Fruit fly (Drosophila melanogaster): Measurements from ENCODE around the gene Vps33B.

dm6 chr3R:25495072-25495471, 21.8 kb downstream of the Vps33B start, which contains the start of gene CG33494:
- no peak for TF ChIP-seq psq (optimal IDR thresholded peaks at IDR 0.05)
- no peak for TF ChIP-seq insv (optimal IDR thresholded peaks at IDR 0.05)
- no peak for TF ChIP-seq Sin3A (optimal IDR thresholded peaks at IDR 0.05)

Data from Kc167 (cell line).